Worm (Caenorhabditis elegans) whole organism, L1 larva: ENCODE data around the gene C03H12.1.

ENCODE experiments used
- C34B4.2 ChIP-seq: sonication (generic microtip); optimal IDR thresholded peaks from 2 replicates; lab custom pipeline; 2017; ENCODE audit warnings: mild to moderate bottlenecking, missing genetic modification characterization, missing compliant biosample characterization
- aly-2 ChIP-seq: fragments of 150-350 bp; optimal IDR thresholded peaks from 2 replicates; lab custom pipeline; 2014; ENCODE audit warnings: missing biosample characterization, missing genetic modification characterization
- ama-1 ChIP-seq: fragments of 150-350 bp; optimal IDR thresholded peaks from 2 replicates; lab custom pipeline; 2014
- blmp-1 ChIP-seq: fragments of 150-350 bp; optimal IDR thresholded peaks from 2 replicates; lab custom pipeline; 2014; ENCODE audit warnings: missing biosample characterization, missing genetic modification characterization
- ceh-8 ChIP-seq: fragments of 200-800 bp; sonication (Bioruptor generic); optimal IDR thresholded peaks from 2 replicates; lab custom pipeline; 2018; ENCODE audit warnings: mild to moderate bottlenecking, missing genetic modification characterization, moderate library complexity, missing compliant biosample characterization
- ceh-88 ChIP-seq: fragments of 200-800 bp; sonication (Bioruptor generic); IDR thresholded peaks from 2 replicates; pipeline ENCODE4 v1.3.6; 2022; ENCODE audit warnings: missing genetic modification characterization, missing compliant biosample characterization
- ceh-90 ChIP-seq: sonication (generic microtip); optimal IDR thresholded peaks from 2 replicates; lab custom pipeline; 2016; ENCODE audit warnings: missing genetic modification characterization, missing compliant biosample characterization
- dpl-1 ChIP-seq, 3 experiments: fragments of 150-350 bp in 2 of 3; sonication (generic microtip) in 1 of 3; optimal IDR thresholded peaks; 2 replicates each; lab custom pipeline; 2014 to 2017; ENCODE audit warnings: missing biosample characterization in 3 of 3, missing genetic modification characterization in 3 of 3, missing genetic modification reagents in 3 of 3
- efl-3 ChIP-seq: fragments of 200-800 bp; sonication (Bioruptor generic); optimal IDR thresholded peaks from 2 replicates; lab custom pipeline; 2018; ENCODE audit warnings: mild to moderate bottlenecking, missing genetic modification characterization, missing compliant biosample characterization
- egl-13 ChIP-seq: sonication (generic microtip); optimal IDR thresholded peaks from 2 replicates; lab custom pipeline; 2016; ENCODE audit warnings: missing genotype, missing genetic modification reagents, missing genetic modification characterization, missing compliant biosample characterization
- fkh-10 ChIP-seq: sonication (generic microtip); optimal IDR thresholded peaks from 2 replicates; lab custom pipeline; 2017; ENCODE audit warnings: missing biosample characterization, missing genetic modification reagents, missing genetic modification characterization
- fkh-4 ChIP-seq: sonication (generic microtip); optimal IDR thresholded peaks from 2 replicates; lab custom pipeline; 2016; ENCODE audit warnings: missing compliant biosample characterization, missing genetic modification characterization, borderline replicate concordance
- fkh-8 ChIP-seq: sonication (generic microtip); optimal IDR thresholded peaks from 2 replicates; lab custom pipeline; 2016; ENCODE audit warnings: mild to moderate bottlenecking, missing genetic modification characterization, missing compliant biosample characterization
- hlh-4 ChIP-seq: sonication (generic microtip); optimal IDR thresholded peaks from 2 replicates; lab custom pipeline; 2016; ENCODE audit warnings: mild to moderate bottlenecking, missing genetic modification characterization, missing compliant biosample characterization
- irx-1 ChIP-seq: sonication (generic microtip); optimal IDR thresholded peaks from 2 replicates; lab custom pipeline; 2016; ENCODE audit warnings: missing genetic modification characterization, missing compliant biosample characterization
- jun-1 ChIP-seq: fragments of 150-350 bp; optimal IDR thresholded peaks from 2 replicates; lab custom pipeline; 2014; ENCODE audit warnings: missing biosample characterization, missing genetic modification reagents, missing genetic modification characterization
- lin-13 ChIP-seq: fragments of 150-350 bp; optimal IDR thresholded peaks from 2 replicates; lab custom pipeline; 2014; ENCODE audit warnings: missing biosample characterization, missing genetic modification reagents, missing genetic modification characterization
- lin-14 ChIP-seq: fragments of 200-800 bp; sonication (Bioruptor generic); optimal IDR thresholded peaks from 2 replicates; lab custom pipeline; 2018; ENCODE audit warnings: mild to moderate bottlenecking, missing genetic modification characterization, moderate library complexity, missing compliant biosample characterization
- lin-15B ChIP-seq: fragments of 150-350 bp; sonication (generic microtip); optimal IDR thresholded peaks from 3 replicates; lab custom pipeline; 2014; ENCODE audit warnings: missing biosample characterization, missing genetic modification characterization
- lin-35 ChIP-seq, 2 experiments: fragments of 150-350 bp; optimal IDR thresholded peaks; 2 replicates each; lab custom pipeline; 2014; ENCODE audit warnings: missing biosample characterization in 2 of 2, missing genetic modification characterization in 2 of 2, missing genetic modification reagents in 2 of 2
- lsy-2 ChIP-seq, 2 experiments: fragments of 150-350 bp; optimal IDR thresholded peaks; 2 replicates each; lab custom pipeline; 2014; ENCODE audit warnings: missing biosample characterization in 2 of 2, missing genetic modification characterization in 2 of 2
- mab-9 ChIP-seq: fragments of 200-800 bp; sonication (Bioruptor generic); IDR thresholded peaks from 2 replicates; pipeline ENCODE4 v1.3.6; 2022; ENCODE audit warnings: missing genetic modification reagents, missing genetic modification characterization, missing compliant biosample characterization
- mdl-1 ChIP-seq, 2 experiments: fragments of 150-350 bp; optimal IDR thresholded peaks; 2 replicates each; lab custom pipeline; 2014 to 2017; ENCODE audit warnings: missing biosample characterization in 2 of 2, missing genetic modification characterization in 2 of 2, inconsistent platforms in 1 of 2
- nhr-20 ChIP-seq: sonication (generic microtip); optimal IDR thresholded peaks from 2 replicates; lab custom pipeline; 2016; ENCODE audit warnings: mild to moderate bottlenecking, missing genetic modification characterization, missing compliant biosample characterization
- nhr-237 ChIP-seq: fragments of 150-350 bp; optimal IDR thresholded peaks from 2 replicates; lab custom pipeline; 2014; ENCODE audit warnings: missing biosample characterization, missing genetic modification characterization
- nhr-28 ChIP-seq: fragments of 150-350 bp; optimal IDR thresholded peaks from 2 replicates; lab custom pipeline; 2014; ENCODE audit warnings: missing biosample characterization, missing genetic modification characterization
- nhr-47 ChIP-seq: sonication (generic microtip); optimal IDR thresholded peaks from 2 replicates; lab custom pipeline; 2016; ENCODE audit warnings: mild to moderate bottlenecking, missing genetic modification characterization, moderate library complexity, missing compliant biosample characterization
- nhr-71 ChIP-seq: sonication (generic microtip); optimal IDR thresholded peaks from 2 replicates; lab custom pipeline; 2016; ENCODE audit warnings: mild to moderate bottlenecking, missing genetic modification characterization, moderate library complexity, missing compliant biosample characterization
- nhr-85 ChIP-seq: sonication (generic microtip); peaks from one replicate; lab custom pipeline; 2016; ENCODE audit warnings: missing genetic modification characterization, inconsistent platforms, missing compliant biosample characterization
- pax-3 ChIP-seq: fragments of 200-800 bp; sonication (Bioruptor generic); optimal IDR thresholded peaks from 2 replicates; lab custom pipeline; 2018; ENCODE audit warnings: mild to moderate bottlenecking, missing genetic modification characterization, moderate library complexity, missing compliant biosample characterization
- skn-1 ChIP-seq: fragments of 150-350 bp; optimal IDR thresholded peaks from 2 replicates; lab custom pipeline; 2014; ENCODE audit warnings: missing biosample characterization, missing genetic modification characterization
- snpc-4 ChIP-seq: fragments of 150-350 bp; optimal IDR thresholded peaks from 2 replicates; lab custom pipeline; 2014; ENCODE audit warnings: missing biosample characterization, missing genetic modification characterization
- sox-4 ChIP-seq: sonication (generic microtip); optimal IDR thresholded peaks from 2 replicates; lab custom pipeline; 2016; ENCODE audit warnings: missing genetic modification characterization, missing compliant biosample characterization
- sptf-1 ChIP-seq: fragments of 150-350 bp; optimal IDR thresholded peaks from 2 replicates; lab custom pipeline; 2014; ENCODE audit warnings: missing biosample characterization, missing genetic modification characterization
- swsn-7 ChIP-seq: sonication (generic microtip); optimal IDR thresholded peaks from 2 replicates; lab custom pipeline; 2016; ENCODE audit warnings: missing genetic modification characterization, missing compliant biosample characterization
- unc-30 ChIP-seq: sonication (generic microtip); optimal IDR thresholded peaks from 2 replicates; lab custom pipeline; 2017; ENCODE audit warnings: missing biosample characterization, missing genetic modification characterization
- unc-98 ChIP-seq: fragments of 200-800 bp; sonication (Bioruptor generic); IDR thresholded peaks from 2 replicates; pipeline ENCODE4 v1.3.6; 2022; ENCODE audit warnings: missing genetic modification characterization, missing compliant biosample characterization
- vab-15 ChIP-seq: sonication (generic microtip); optimal IDR thresholded peaks from 2 replicates; lab custom pipeline; 2017; ENCODE audit warnings: missing genotype, mild to moderate bottlenecking, missing genetic modification characterization, missing compliant biosample characterization
- xbp-1 ChIP-seq: sonication (generic microtip); optimal IDR thresholded peaks from 2 replicates; lab custom pipeline; 2016; ENCODE audit warnings: missing genetic modification characterization, missing compliant biosample characterization
- zag-1 ChIP-seq: fragments of 150-350 bp; optimal IDR thresholded peaks from 2 replicates; lab custom pipeline; 2014; ENCODE audit warnings: missing biosample characterization, missing genetic modification characterization
- zip-4 ChIP-seq: fragments of 200-800 bp; sonication (Bioruptor generic); optimal IDR thresholded peaks from 2 replicates; lab custom pipeline; 2018; ENCODE audit warnings: mild to moderate bottlenecking, missing genetic modification characterization, moderate library complexity, missing compliant biosample characterization
- ztf-11 ChIP-seq, 2 experiments: sonication (generic microtip); optimal IDR thresholded peaks; 2 replicates each; lab custom pipeline; 2016 to 2017; ENCODE audit warnings: missing genetic modification characterization in 2 of 2, missing biosample characterization in 1 of 2, missing compliant biosample characterization in 1 of 2
- ztf-4 ChIP-seq: fragments of 150-350 bp; optimal IDR thresholded peaks from 2 replicates; lab custom pipeline; 2014; ENCODE audit warnings: missing biosample characterization, missing genetic modification characterization

C03H12.1 gene

ce11 chrX:15709594-15709993, 20.3 kb downstream of the C03H12.1 start (continued):
- TF ChIP-seq pax-3 (no peak), aly-2 (tag; lab: Kevin White, UChicago) (no peak), lin-14 (peak; percentile 87), nhr-28 (tag; lab: Kevin White, UChicago) (no peak), nhr-237 (tag; lab: Kevin White, UChicago) (no peak), hlh-4 (no peak), nhr-20 (peak; percentile 87), lsy-2 (tag; optimal IDR thresholded peaks at IDR 0.05; lab: Kevin White, UChicago) (peak in 1 of 2 experiments; percentile 16), ceh-88 (GFP tag; lab: Robert Waterston, UW) (no peak), zip-4 (GFP tag; lab: Kevin White, UChicago) (no peak), unc-98 (GFP tag; lab: Robert Waterston, UW) (no peak), ama-1 (lab: Kevin White, UChicago) (no peak), ztf-11 (tag; optimal IDR thresholded peaks at IDR 0.05; lab: Kevin White, UChicago) (no peak), nhr-71 (tag; lab: Kevin White, UChicago) (peak; percentile 53), egl-13 (no peak), xbp-1 (tag; lab: Kevin White, UChicago) (no peak), ztf-4 (tag; lab: Kevin White, UChicago) (no peak), jun-1 (tag; lab: Kevin White, UChicago) (peak; percentile 36), sptf-1 (tag; lab: Kevin White, UChicago) (no peak), fkh-4 (tag; lab: Kevin White, UChicago) (no peak), sox-4 (no peak), lin-13 (GFP tag; lab: Kevin White, UChicago) (no peak), nhr-47 (peak; percentile 13), skn-1 (tag; lab: Kevin White, UChicago) (no peak), dpl-1 (GFP tag; optimal IDR thresholded peaks at IDR 0.05; lab: Kevin White, UChicago) (no peak), unc-30 (tag; lab: Kevin White, UChicago) (no peak), snpc-4 (tag; lab: Kevin White, UChicago) (no peak), fkh-8 (tag; lab: Kevin White, UChicago) (no peak), efl-3 (GFP tag; lab: Kevin White, UChicago) (no peak), mab-9 (GFP tag; lab: Robert Waterston, UW) (no peak), ceh-90 (tag; lab: Kevin White, UChicago) (no peak), vab-15 (tag; lab: Kevin White, UChicago) (no peak)

ce11 chrX:15713189-15713588, 23.9 kb downstream of the C03H12.1 start:
- TF ChIP-seq jun-1 (tag; lab: Kevin White, UChicago) = no peak
- no peak for TF ChIP-seq aly-2 (tag; lab: Kevin White, UChicago)
- TF ChIP-seq lin-15B = no peak
- TF ChIP-seq ceh-8 (GFP tag; lab: Kevin White, UChicago) = no peak
- no peak for TF ChIP-seq efl-3 (GFP tag; lab: Kevin White, UChicago)
- no peak for TF ChIP-seq fkh-10 (GFP tag; lab: Kevin White, UChicago)
- TF ChIP-seq lin-35 (GFP tag; optimal IDR thresholded peaks at IDR 0.05; lab: Kevin White, UChicago) = no peak
- no peak for TF ChIP-seq mdl-1 (tag; optimal IDR thresholded peaks at IDR 0.05; lab: Kevin White, UChicago)
- TF ChIP-seq zag-1 (tag; lab: Kevin White, UChicago) = no peak
- no peak for TF ChIP-seq swsn-7 (tag; lab: Kevin White, UChicago)
- TF ChIP-seq ztf-11 (tag; optimal IDR thresholded peaks at IDR 0.05; lab: Kevin White, UChicago) = no peak
- TF ChIP-seq nhr-85 (tag; lab: Kevin White, UChicago) = no peak
- no peak for TF ChIP-seq C34B4.2
- TF ChIP-seq lin-13 (GFP tag; lab: Kevin White, UChicago) = no peak
- no peak for TF ChIP-seq pax-3
- TF ChIP-seq irx-1 (tag; lab: Kevin White, UChicago) = no peak
- TF ChIP-seq blmp-1 = no peak
